Worm (Caenorhabditis elegans): ENCODE results near the gene spot-1.

spot-1 gene

ce11 chrIII:7258931-7259330 lies 18.1 kb downstream of the spot-1 start, which contains the start of gene B0361.4:
B0361.4 (plus strand) TSS chrIII:7258991.
- TF ChIP-seq nhr-11 (tag; optimal IDR thresholded peaks at IDR 0.05) (no peak), pqm-1 (tag; optimal IDR thresholded peaks at IDR 0.05) (no peak), F37D6.2 (tag; optimal IDR thresholded peaks at IDR 0.05) (no peak), fkh-10 (GFP tag; optimal IDR thresholded peaks at IDR 0.05) (peak; percentile 71), ZK546.5 (tag; optimal IDR thresholded peaks at IDR 0.05) (no peak), madf-5 (GFP tag; IDR thresholded peaks at IDR 0.05) (no peak), vab-7 (GFP tag; IDR thresholded peaks at IDR 0.05) (no peak), sdz-12 (GFP tag; optimal IDR thresholded peaks at IDR 0.05) (no peak), ces-1 (GFP tag; optimal IDR thresholded peaks at IDR 0.05) (peak; percentile 10)

DNA sequence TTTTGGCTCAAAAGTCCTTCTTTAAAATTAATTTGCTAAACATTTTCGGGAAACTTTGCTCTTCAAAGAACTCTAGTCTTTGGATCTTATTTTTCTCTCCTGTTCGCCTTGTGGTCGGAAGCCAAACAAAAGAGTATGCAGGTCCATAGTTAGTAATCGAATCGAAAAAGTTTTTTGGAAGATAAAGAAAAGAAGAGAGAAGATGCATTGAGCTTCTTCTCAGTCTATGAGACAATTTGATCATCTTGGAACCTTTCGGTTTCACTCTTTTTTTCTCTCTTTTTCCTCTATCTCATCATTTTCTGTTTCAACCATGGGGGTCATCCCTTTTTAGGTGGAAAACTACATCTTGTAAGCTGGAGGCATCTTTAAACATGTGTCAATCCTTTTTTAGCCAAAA lies 23.4 kb downstream of the spot-1 start:
- TF ChIP-seq aha-1 (tag) (no peak), fkh-10 (GFP tag; optimal IDR thresholded peaks at IDR 0.05) (peak; percentile 91), ces-1 (GFP tag; optimal IDR thresholded peaks at IDR 0.05) (peak; percentile 80), ceh-28 (tag; optimal IDR thresholded peaks at IDR 0.05) (no peak)

ce11 chrIII:7247740-7248139 lies 29.3 kb downstream of the spot-1 start, which contains the start of gene zmp-6:
zmp-6 (minus strand) TSS chrIII:7247840.
- TF ChIP-seq unc-62 (GFP tag; optimal IDR thresholded peaks at IDR 0.05 in 1 of 2) (peak in 1 of 2 experiments; percentile 44), unc-62 (tag; optimal IDR thresholded peaks at IDR 0.05) (no peak), ama-1 (optimal IDR thresholded peaks at IDR 0.05) (no peak)

ce11 chrIII:7246389-7246788 lies 30.7 kb downstream of the spot-1 start:
- TF ChIP-seq fkh-10 (GFP tag; optimal IDR thresholded peaks at IDR 0.05) = peak; percentile 64
- no peak for TF ChIP-seq rbr-2 (tag; optimal IDR thresholded peaks at IDR 0.05)
- TF ChIP-seq php-3 (GFP tag; IDR thresholded peaks at IDR 0.05) = no peak
- no peak for TF ChIP-seq aly-2 (tag; optimal IDR thresholded peaks at IDR 0.05)
- TF ChIP-seq daf-16 (GFP tag; optimal IDR thresholded peaks at IDR 0.05) = no peak
- no peak for TF ChIP-seq daf-16 (tag; optimal IDR thresholded peaks at IDR 0.05)
- peak; percentile 59 for TF ChIP-seq ces-1 (GFP tag; optimal IDR thresholded peaks at IDR 0.05)

ce11 chrIII:7242988-7243387 lies 34.1 kb downstream of the spot-1 start, which contains the start of gene osm-10:
osm-10 (plus strand) TSS chrIII:7243280.
- TF ChIP-seq R02D3.7 (tag; optimal IDR thresholded peaks at IDR 0.05) (no peak), hmg-1.1 (GFP tag; IDR thresholded peaks at IDR 0.05) (no peak), daf-19 (GFP tag; conservative IDR thresholded peaks at IDR 0.05) (no peak), attf-4 (tag; optimal IDR thresholded peaks at IDR 0.05) (no peak), aha-1 (tag) (peak; percentile 52)

ce11 chrIII:7241065-7241464 lies 36.0 kb downstream of the spot-1 start, which contains the start of gene ztf-31:
ztf-31 (plus strand) TSS chrIII:7241365.
- TF ChIP-seq aly-2 (tag; optimal IDR thresholded peaks at IDR 0.05) = no peak
- no peak for TF ChIP-seq mdt-29 (GFP tag; IDR thresholded peaks at IDR 0.05)
- no peak for TF ChIP-seq T26A8.4 (GFP tag; IDR thresholded peaks at IDR 0.05)
- no peak for TF ChIP-seq egl-43 (GFP tag; IDR thresholded peaks at IDR 0.05)
- no peak for TF ChIP-seq lim-7 (GFP tag; IDR thresholded peaks at IDR 0.05)
- TF ChIP-seq ama-1 (optimal IDR thresholded peaks at IDR 0.05) = no peak
- no peak for TF ChIP-seq nhr-11 (tag; optimal IDR thresholded peaks at IDR 0.05)
- no peak for TF ChIP-seq fos-1 (tag; optimal IDR thresholded peaks at IDR 0.05)
- TF ChIP-seq sdz-12 (GFP tag; optimal IDR thresholded peaks at IDR 0.05) = no peak
- no peak for TF ChIP-seq zip-2 (tag; optimal IDR thresholded peaks at IDR 0.05)
- TF ChIP-seq T20F7.1 (GFP tag; optimal IDR thresholded peaks at IDR 0.05) = no peak
- TF ChIP-seq hmg-1.1 (GFP tag; IDR thresholded peaks at IDR 0.05) = no peak
- TF ChIP-seq skn-1 (tag; optimal IDR thresholded peaks at IDR 0.05) = no peak
- no peak for TF ChIP-seq zfp-2 (tag; optimal IDR thresholded peaks at IDR 0.05)
- TF ChIP-seq lir-3 (tag; optimal IDR thresholded peaks at IDR 0.05) = no peak
- no peak for TF ChIP-seq nhr-48 (tag; optimal IDR thresholded peaks at IDR 0.05)
- no peak for TF ChIP-seq spr-1 (tag; optimal IDR thresholded peaks at IDR 0.05)
- no peak for TF ChIP-seq unc-130 (GFP tag; optimal IDR thresholded peaks at IDR 0.05)
